Fruit fly (Drosophila melanogaster) whole organism, wandering third instar larva: ENCODE data around the gene CG14042.

ENCODE experiments used
- Abd-B ChIP-seq: fragments of >200 bp; optimal IDR thresholded peaks from 2 replicates; lab custom pipeline; 2017; ENCODE audit warnings: missing biosample characterization, missing genetic modification characterization
- CG32264 ChIP-seq: fragments of 200-800 bp; sonication (Bioruptor generic); optimal IDR thresholded peaks from 2 replicates; lab custom pipeline; 2016; ENCODE audit warnings: missing biosample characterization, missing genetic modification characterization
- CG9705 ChIP-seq: fragments of 200-800 bp; sonication (Bioruptor generic); optimal IDR thresholded peaks from 2 replicates; lab custom pipeline; 2018; ENCODE audit warnings: missing biosample characterization, mild to moderate bottlenecking, missing genetic modification characterization
- CrebA ChIP-seq: fragments of 200-800 bp; sonication (Bioruptor generic); optimal IDR thresholded peaks from 2 replicates; lab custom pipeline; 2016; ENCODE audit warnings: missing biosample characterization, mild to moderate bottlenecking, missing genetic modification characterization, borderline replicate concordance
- Dfd ChIP-seq: fragments of >200 bp; optimal IDR thresholded peaks from 2 replicates; lab custom pipeline; 2017; ENCODE audit warnings: missing biosample characterization, missing genetic modification characterization
- Dif ChIP-seq: fragments of 200-275, 200-300 bp; sonication (Bioruptor generic); optimal IDR thresholded peaks from 2 replicates; lab custom pipeline; 2018; ENCODE audit warnings: missing biosample characterization, missing genetic modification characterization; ENCODE audit not compliant: partially characterized antibody
- GATAd ChIP-seq: sonication (Bioruptor generic); optimal IDR thresholded peaks from 2 replicates; lab custom pipeline; 2016; ENCODE audit warnings: missing biosample characterization, missing genetic modification characterization
- HLH106 ChIP-seq: fragments of 200-800 bp; optimal IDR thresholded peaks from 3 replicates; lab custom pipeline; 2019; ENCODE audit warnings: missing biosample characterization, mild to moderate bottlenecking, missing genetic modification characterization, moderate library complexity
- Hnf4 ChIP-seq: fragments of 200-800 bp; sonication (Bioruptor generic); optimal IDR thresholded peaks from 2 replicates; lab custom pipeline; 2016; ENCODE audit warnings: missing biosample characterization, mild to moderate bottlenecking, missing genetic modification characterization
- Hr78 ChIP-seq: fragments of >200 bp; optimal IDR thresholded peaks from 2 replicates; lab custom pipeline; 2017; ENCODE audit warnings: missing biosample characterization, missing genetic modification characterization
- Hr83 ChIP-seq: fragments of 200-300 bp; sonication (Bioruptor generic); optimal IDR thresholded peaks from 2 replicates; lab custom pipeline; 2016; ENCODE audit warnings: missing biosample characterization, mild to moderate bottlenecking, missing genetic modification characterization, moderate library complexity; ENCODE audit not compliant: poor library complexity, severe bottlenecking
- Jra ChIP-seq: sonication (Bioruptor generic); optimal IDR thresholded peaks from 2 replicates; lab custom pipeline; 2016; ENCODE audit warnings: missing biosample characterization, missing genetic modification characterization
- Mio ChIP-seq: sonication (Bioruptor generic); optimal IDR thresholded peaks from 2 replicates; lab custom pipeline; 2016; ENCODE audit warnings: missing biosample characterization, missing genetic modification characterization
- Myc ChIP-seq: fragments of >200 bp; optimal IDR thresholded peaks from 2 replicates; lab custom pipeline; 2017
- N ChIP-seq: fragments of >200 bp; optimal IDR thresholded peaks from 2 replicates; lab custom pipeline; 2018; ENCODE audit warnings: missing biosample characterization, missing external identifiers, missing genetic modification characterization
- OdsH ChIP-seq: fragments of 200-800 bp; sonication (Bioruptor generic); optimal IDR thresholded peaks from 2 replicates; lab custom pipeline; 2016; ENCODE audit warnings: missing biosample characterization, mild to moderate bottlenecking, missing genetic modification characterization
- Rel ChIP-seq, 2 experiments: fragments of 200-800 bp; sonication (Bioruptor generic) in 1 of 2; optimal IDR thresholded peaks; 2 replicates in 1 of 2; 3 replicates in 1 of 2; lab custom pipeline; 2016 to 2019; ENCODE audit warnings: mild to moderate bottlenecking in 2 of 2, missing biosample characterization in 2 of 2, missing genetic modification characterization in 2 of 2, moderate library complexity in 1 of 2
- Sp1 ChIP-seq: fragments of 200-800 bp; sonication (Bioruptor generic); optimal IDR thresholded peaks from 3 replicates; lab custom pipeline; 2019; ENCODE audit warnings: missing biosample characterization, mild to moderate bottlenecking, missing genetic modification characterization, moderate library complexity
- Vsx2 ChIP-seq: fragments of 200-300, 225-300 bp; sonication (Bioruptor generic); optimal IDR thresholded peaks from 2 replicates; lab custom pipeline; 2018; ENCODE audit warnings: missing biosample characterization, missing genetic modification characterization; ENCODE audit not compliant: partially characterized antibody
- br ChIP-seq: fragments of 200-800 bp; sonication (Bioruptor generic); optimal IDR thresholded peaks from 2 replicates; lab custom pipeline; 2016; ENCODE audit warnings: missing biosample characterization, missing genetic modification characterization
- brk ChIP-seq: fragments of 200-800 bp; sonication (Bioruptor generic); optimal IDR thresholded peaks from 2 replicates; lab custom pipeline; 2016; ENCODE audit warnings: missing biosample characterization, mild to moderate bottlenecking, missing genetic modification characterization
- dl ChIP-seq, 2 experiments: fragments of 175-275, 200-275 bp in 1 of 2; fragments of 200-275 bp in 1 of 2; sonication (Bioruptor generic); optimal IDR thresholded peaks; lab custom pipeline; 2018; ENCODE audit warnings: mild to moderate bottlenecking in 2 of 2, missing biosample characterization in 2 of 2, missing genetic modification characterization in 2 of 2, moderate library complexity in 2 of 2; ENCODE audit not compliant: partially characterized antibody in 2 of 2, insufficient read depth in 1 of 2
- dmrt93B ChIP-seq: fragments of 200-800 bp; sonication (Bioruptor generic); optimal IDR thresholded peaks from 2 replicates; lab custom pipeline; 2018; ENCODE audit warnings: missing biosample characterization, mild to moderate bottlenecking, missing genetic modification characterization
- dsf ChIP-seq: sonication (Bioruptor generic); optimal IDR thresholded peaks from 2 replicates; lab custom pipeline; 2016; ENCODE audit warnings: missing biosample characterization, missing genetic modification characterization, borderline replicate concordance
- ey ChIP-seq: fragments of 200-800 bp; sonication (Bioruptor generic); optimal IDR thresholded peaks from 2 replicates; lab custom pipeline; 2016; ENCODE audit warnings: missing biosample characterization, missing genetic modification characterization
- foxo ChIP-seq, 2 experiments: fragments of 200-800 bp; sonication (Bioruptor generic); optimal IDR thresholded peaks; 2 replicates in 1 of 2; 3 replicates in 1 of 2; lab custom pipeline; 2016 to 2017; ENCODE audit warnings: missing biosample characterization in 2 of 2, missing genetic modification characterization in 2 of 2
- fru ChIP-seq: fragments of 200-800 bp; sonication (Bioruptor generic); optimal IDR thresholded peaks from 3 replicates; lab custom pipeline; 2016; ENCODE audit warnings: missing biosample characterization, mild to moderate bottlenecking, missing genetic modification characterization
- h ChIP-seq: fragments of 200-800 bp; sonication (Bioruptor generic); optimal IDR thresholded peaks from 3 replicates; lab custom pipeline; 2016; ENCODE audit warnings: missing biosample characterization, mild to moderate bottlenecking, missing genetic modification characterization
- jim ChIP-seq: fragments of 175-275, 200-325 bp; sonication (Bioruptor generic); optimal IDR thresholded peaks from 2 replicates; lab custom pipeline; 2016; ENCODE audit warnings: missing biosample characterization, mild to moderate bottlenecking, missing genetic modification characterization
- lola ChIP-seq: fragments of >200 bp; optimal IDR thresholded peaks from 2 replicates; lab custom pipeline; 2017; ENCODE audit warnings: missing biosample characterization, missing genetic modification characterization
- pan ChIP-seq: fragments of >200 bp; optimal IDR thresholded peaks from 2 replicates; lab custom pipeline; 2017
- psq ChIP-seq: fragments of 200-800 bp; sonication (Bioruptor generic); optimal IDR thresholded peaks from 3 replicates; lab custom pipeline; 2017; ENCODE audit warnings: missing biosample characterization, mild to moderate bottlenecking, missing genetic modification characterization, moderate library complexity
- rgr ChIP-seq: fragments of 200-800 bp; sonication (Bioruptor generic); optimal IDR thresholded peaks from 3 replicates; lab custom pipeline; 2016; ENCODE audit warnings: missing biosample characterization, mild to moderate bottlenecking, missing genetic modification characterization
- sage ChIP-seq: fragments of 200-800 bp; sonication (Bioruptor generic); optimal IDR thresholded peaks from 2 replicates; lab custom pipeline; 2016; ENCODE audit warnings: missing biosample characterization, mild to moderate bottlenecking, missing genetic modification characterization
- sv ChIP-seq: fragments of 200-800 bp; sonication (Bioruptor generic); optimal IDR thresholded peaks from 3 replicates; lab custom pipeline; 2016; ENCODE audit warnings: missing biosample characterization, missing genetic modification characterization
- tai ChIP-seq: sonication (Bioruptor generic); optimal IDR thresholded peaks from 2 replicates; lab custom pipeline; 2016; ENCODE audit warnings: missing biosample characterization, missing genetic modification characterization
- usp ChIP-seq: fragments of >200 bp; optimal IDR thresholded peaks from 2 replicates; lab custom pipeline; 2017; ENCODE audit warnings: missing biosample characterization, missing genetic modification characterization
- woc ChIP-seq: sonication (Bioruptor generic); optimal IDR thresholded peaks from 2 replicates; lab custom pipeline; 2016; ENCODE audit warnings: missing biosample characterization, mild to moderate bottlenecking, missing genetic modification characterization

The CG14042 gene

DNA sequence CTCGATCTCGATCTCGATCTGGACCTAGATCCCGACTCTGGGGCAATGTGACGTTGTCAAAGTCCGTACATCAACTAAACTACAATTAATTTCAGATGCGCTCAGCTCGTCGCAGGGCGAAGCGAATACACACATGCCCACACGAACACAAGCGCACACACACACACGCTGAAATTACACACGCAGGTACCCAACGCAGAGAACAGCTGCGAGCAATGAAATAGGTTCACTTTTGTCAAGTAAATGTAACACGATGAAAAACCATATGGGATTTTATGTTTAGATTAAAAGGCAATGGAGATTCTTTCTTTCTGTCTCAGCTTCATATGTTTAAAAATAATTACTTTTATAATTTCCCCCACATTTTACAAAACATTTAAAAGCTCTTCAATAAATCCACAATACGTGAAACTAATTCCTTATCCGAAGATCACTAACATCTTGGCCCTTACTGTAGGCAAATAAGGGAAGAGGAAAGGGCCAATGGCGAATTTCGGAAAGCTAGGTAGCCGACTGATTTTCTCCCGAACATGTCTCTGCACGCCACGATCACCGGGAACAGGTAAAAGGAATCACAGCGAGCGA, 37.1 kb upstream of the CG14042 start:
- TF ChIP-seq jim (GFP tag; lab: Kevin White, UChicago): no peak
- TF ChIP-seq Hr78 (GFP tag; lab: Kevin White, UChicago): no peak
- no peak for TF ChIP-seq Vsx2 (GFP tag; lab: Kevin White, UChicago)
- peak; percentile 93 for TF ChIP-seq br
- peak; percentile 85 for TF ChIP-seq rgr (GFP tag; lab: Kevin White, UChicago)
- peak; percentile 89 for TF ChIP-seq psq (GFP tag; lab: Kevin White, UChicago)
- TF ChIP-seq Dif (GFP tag; lab: Kevin White, UChicago): peak; percentile 21
- TF ChIP-seq brk: peak; percentile 71
- peak; percentile 82 for TF ChIP-seq Jra (GFP tag; lab: Kevin White, UChicago)
- TF ChIP-seq Hnf4 (GFP tag; lab: Kevin White, UChicago): peak; percentile 85
- peak; percentile 96 for TF ChIP-seq woc
- peak; percentile 89 for TF ChIP-seq HLH106
- TF ChIP-seq Sp1 (GFP tag; lab: Kevin White, UChicago): peak; percentile 96
- peak; percentile 64 for TF ChIP-seq sv
- TF ChIP-seq sage (GFP tag; lab: Kevin White, UChicago): peak; percentile 69
- TF ChIP-seq foxo (GFP tag; optimal IDR thresholded peaks at IDR 0.05; lab: Kevin White, UChicago): peak; percentile 52 to 88
- TF ChIP-seq Myc: no peak
- peak; percentile 51 for TF ChIP-seq dsf
- TF ChIP-seq Mio: peak; percentile 6
- no peak for TF ChIP-seq CrebA
- peak; percentile 76 for TF ChIP-seq CG9705 (GFP tag; lab: Kevin White, UChicago)
- TF ChIP-seq Dfd (GFP tag; lab: Kevin White, UChicago): no peak
- TF ChIP-seq Hr83 (GFP tag; lab: Kevin White, UChicago): no peak
- TF ChIP-seq Rel (GFP tag; optimal IDR thresholded peaks at IDR 0.05; lab: Kevin White, UChicago): peak; percentile 63
- peak; percentile 62 for TF ChIP-seq Rel (tag; optimal IDR thresholded peaks at IDR 0.05; lab: Kevin White, UChicago)
- TF ChIP-seq CG32264 (GFP tag; lab: Kevin White, UChicago): peak; percentile 76
- TF ChIP-seq ey (GFP tag; lab: Kevin White, UChicago): peak; percentile 91
- TF ChIP-seq fru (GFP tag; lab: Kevin White, UChicago): peak; percentile 95
- TF ChIP-seq usp (GFP tag; lab: Kevin White, UChicago): no peak
- TF ChIP-seq dl (GFP tag; optimal IDR thresholded peaks at IDR 0.05; lab: Kevin White, UChicago; ENCODE audit: insufficient read depth in 1 of 2, partially characterized antibody in 2 of 2): no peak
- peak; percentile 88 for TF ChIP-seq OdsH (GFP tag; lab: Kevin White, UChicago)
- TF ChIP-seq Abd-B (GFP tag; lab: Kevin White, UChicago): no peak
- TF ChIP-seq GATAd (GFP tag; lab: Kevin White, UChicago): no peak
- peak; percentile 84 for TF ChIP-seq tai (GFP tag; lab: Kevin White, UChicago)
- TF ChIP-seq h: peak; percentile 92
- no peak for TF ChIP-seq N (GFP tag; lab: Kevin White, UChicago)
- TF ChIP-seq lola (GFP tag; lab: Kevin White, UChicago): no peak
- no peak for TF ChIP-seq pan (lab: Kevin White, UChicago)
- peak; percentile 73 for TF ChIP-seq dmrt93B (GFP tag; lab: Kevin White, UChicago)

DNA sequence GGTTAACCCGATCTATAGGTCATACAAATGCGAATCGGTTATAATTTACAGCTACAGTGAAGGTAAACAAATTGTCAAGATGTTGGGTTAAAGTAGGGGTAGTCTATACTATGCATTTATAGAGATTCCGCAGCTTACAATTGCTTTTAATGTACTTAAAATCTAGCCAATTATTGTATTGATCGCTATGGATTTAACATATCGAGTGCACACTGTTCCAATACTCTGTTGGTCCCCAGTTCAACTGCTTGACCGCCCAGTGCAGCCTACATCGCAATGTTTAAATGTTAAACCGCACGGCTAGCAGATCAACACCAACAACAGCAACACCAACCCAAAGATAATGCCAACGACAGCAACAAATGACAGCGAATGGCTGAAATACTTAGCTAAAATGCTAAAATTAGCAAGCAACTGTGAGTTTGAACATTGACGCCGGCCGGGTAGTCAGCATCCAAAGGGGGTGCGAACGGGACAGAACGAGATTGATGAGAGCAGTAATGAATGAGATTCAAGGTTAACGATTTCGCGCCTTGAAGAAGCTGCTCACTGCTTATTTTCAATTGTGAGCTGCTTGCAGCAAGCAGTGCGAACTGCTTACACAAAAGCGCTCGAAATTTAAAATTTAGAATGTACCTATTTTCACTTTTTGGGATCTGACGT, 36.5 kb upstream of the CG14042 start:
- peak; percentile 61 for TF ChIP-seq Hr78 (GFP tag; lab: Kevin White, UChicago)
- TF ChIP-seq CG9705 (GFP tag; lab: Kevin White, UChicago): no peak
- TF ChIP-seq rgr (GFP tag; lab: Kevin White, UChicago): no peak
- TF ChIP-seq psq (GFP tag; lab: Kevin White, UChicago): no peak
- TF ChIP-seq foxo (GFP tag; optimal IDR thresholded peaks at IDR 0.05; lab: Kevin White, UChicago): no peak
- TF ChIP-seq Dif (GFP tag; lab: Kevin White, UChicago): peak; percentile 77
- no peak for TF ChIP-seq tai (GFP tag; lab: Kevin White, UChicago)
- TF ChIP-seq usp (GFP tag; lab: Kevin White, UChicago): no peak
- no peak for TF ChIP-seq CG32264 (GFP tag; lab: Kevin White, UChicago)
- no peak for TF ChIP-seq dmrt93B (GFP tag; lab: Kevin White, UChicago)
- no peak for TF ChIP-seq woc
- no peak for TF ChIP-seq sage (GFP tag; lab: Kevin White, UChicago)
- TF ChIP-seq dl (GFP tag; optimal IDR thresholded peaks at IDR 0.05; lab: Kevin White, UChicago; ENCODE audit: insufficient read depth in 1 of 2, partially characterized antibody in 2 of 2): no peak
- no peak for TF ChIP-seq dsf
- peak; percentile 93 for TF ChIP-seq lola (GFP tag; lab: Kevin White, UChicago)
- no peak for TF ChIP-seq brk
- TF ChIP-seq Mio: no peak
- TF ChIP-seq N (GFP tag; lab: Kevin White, UChicago): peak; percentile 97
- TF ChIP-seq br: no peak
- TF ChIP-seq Rel (GFP tag; optimal IDR thresholded peaks at IDR 0.05; lab: Kevin White, UChicago): no peak
- TF ChIP-seq Rel (tag; optimal IDR thresholded peaks at IDR 0.05; lab: Kevin White, UChicago): peak; percentile 13
- TF ChIP-seq Sp1 (GFP tag; lab: Kevin White, UChicago): no peak
- TF ChIP-seq fru (GFP tag; lab: Kevin White, UChicago): no peak
- no peak for TF ChIP-seq Jra (GFP tag; lab: Kevin White, UChicago)
- no peak for TF ChIP-seq GATAd (GFP tag; lab: Kevin White, UChicago)
- peak; percentile 76 for TF ChIP-seq Myc
- TF ChIP-seq pan (lab: Kevin White, UChicago): no peak
- TF ChIP-seq ey (GFP tag; lab: Kevin White, UChicago): no peak
- TF ChIP-seq HLH106: no peak
- TF ChIP-seq Dfd (GFP tag; lab: Kevin White, UChicago): no peak
- TF ChIP-seq jim (GFP tag; lab: Kevin White, UChicago): no peak
- TF ChIP-seq Hnf4 (GFP tag; lab: Kevin White, UChicago): no peak
- peak; percentile 7 for TF ChIP-seq sv
- TF ChIP-seq Vsx2 (GFP tag; lab: Kevin White, UChicago): peak; percentile 23
- no peak for TF ChIP-seq Hr83 (GFP tag; lab: Kevin White, UChicago)
- TF ChIP-seq h: no peak
- no peak for TF ChIP-seq OdsH (GFP tag; lab: Kevin White, UChicago)
- TF ChIP-seq Abd-B (GFP tag; lab: Kevin White, UChicago): no peak
- TF ChIP-seq CrebA: no peak
